Worm (Caenorhabditis elegans): ENCODE results near the gene scd-2.

Gene scd-2

DNA sequence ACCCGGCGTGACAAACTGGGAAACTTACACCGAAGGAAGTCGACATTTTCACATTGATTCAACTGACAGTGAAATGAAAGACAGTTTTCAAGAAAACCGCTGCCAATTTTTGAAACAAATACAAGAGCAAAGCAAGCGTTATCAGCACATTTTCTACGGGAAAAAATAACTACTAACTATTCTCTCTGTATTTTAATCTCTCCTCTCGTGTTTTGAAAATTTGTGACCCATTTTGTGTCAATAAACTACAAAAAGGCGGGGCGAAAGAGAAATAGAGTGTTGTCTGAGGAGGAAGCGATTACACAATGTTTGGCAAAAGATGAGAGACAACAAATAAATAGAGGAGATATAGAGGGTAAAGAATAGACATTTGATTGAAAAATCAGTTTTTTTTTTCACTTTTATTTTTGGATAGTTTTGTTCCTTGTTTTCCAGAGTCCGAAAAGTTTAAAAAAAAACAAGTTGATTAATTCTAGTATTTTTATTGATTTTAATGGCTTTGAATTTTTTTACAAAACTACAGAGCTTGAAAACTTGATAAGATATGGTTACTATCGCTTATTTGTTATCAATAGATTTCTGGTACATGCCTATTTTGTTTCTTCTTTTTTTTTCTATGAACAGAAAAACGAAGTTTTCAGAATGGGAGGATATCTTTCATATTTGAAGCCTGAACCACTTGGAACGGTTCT lies 43.3 kb downstream of the scd-2 start, which contains the start of gene cest-34:
cest-34 (plus strand) TSS at position 642 of the 692 bp plus-strand sequence.
- peak; percentile 17 for TF ChIP-seq aha-1 (tag)
- TF ChIP-seq nhr-28 (tag; optimal IDR thresholded peaks at IDR 0.05), result peak; percentile 76
- TF ChIP-seq nhr-111 (GFP tag; optimal IDR thresholded peaks at IDR 0.05), result no peak
- TF ChIP-seq hlh-11 (tag; optimal IDR thresholded peaks at IDR 0.05), result peak; percentile 29
- peak; percentile 83 for TF ChIP-seq dmd-6 (GFP tag; IDR thresholded peaks at IDR 0.05)

DNA sequence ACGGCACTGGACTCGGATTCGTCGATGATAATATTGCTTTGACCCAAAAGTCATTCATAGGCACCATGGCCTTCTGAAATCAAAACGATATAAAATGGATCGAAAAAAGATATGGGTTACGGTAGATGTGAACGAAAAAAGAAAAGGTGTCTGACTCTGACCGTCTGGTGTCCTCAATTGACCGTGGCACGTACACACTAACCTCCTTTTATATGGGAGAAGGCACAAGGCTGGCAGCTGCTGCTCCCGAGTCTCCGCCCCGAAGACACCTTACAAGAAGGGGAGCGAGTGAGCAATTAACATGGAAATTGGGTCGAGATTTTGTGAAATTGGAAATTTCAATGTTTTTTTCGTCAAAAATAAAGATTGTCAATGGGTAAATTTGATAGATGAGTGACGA lies 48.5 kb downstream of the scd-2 start, which contains the start of gene egl-46:
egl-46 (minus strand) TSS at position 73 of the 400 bp plus-strand sequence.
- no peak for TF ChIP-seq F49E8.2 (tag; optimal IDR thresholded peaks at IDR 0.05; ENCODE audit: borderline replicate concordance)
- no peak for TF ChIP-seq hlh-30 (tag; optimal IDR thresholded peaks at IDR 0.05; ENCODE audit: insufficient read depth)
- TF ChIP-seq mdt-29 (GFP tag; IDR thresholded peaks at IDR 0.05), result no peak
- TF ChIP-seq mxl-3 (GFP tag; optimal IDR thresholded peaks at IDR 0.05), result no peak
- no peak for TF ChIP-seq lin-38 (GFP tag; IDR thresholded peaks at IDR 0.05)
- TF ChIP-seq zip-11 (GFP tag; IDR thresholded peaks at IDR 0.05), result no peak

DNA sequence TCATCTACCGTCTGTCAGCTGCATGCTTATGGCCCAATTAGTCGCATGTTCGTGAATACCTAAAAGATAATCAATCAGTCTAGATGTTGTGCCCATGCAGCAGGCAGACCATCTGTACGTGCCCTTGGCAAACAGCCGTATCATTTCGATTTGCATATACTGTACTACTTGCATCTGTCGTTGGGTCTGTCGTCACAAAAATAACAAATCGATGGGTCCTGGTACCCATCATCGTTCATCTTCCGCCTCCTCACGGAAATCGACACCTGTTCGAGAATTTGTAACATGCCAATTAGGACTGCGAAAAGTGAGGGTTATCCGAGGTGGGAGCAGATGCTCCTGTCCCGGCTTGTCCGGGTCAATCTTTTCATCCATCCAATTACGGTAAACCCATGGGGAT lies 50.3 kb downstream of the scd-2 start:
- TF ChIP-seq ctbp-1 (GFP tag; IDR thresholded peaks at IDR 0.05) (no peak), nhr-41 (GFP tag; IDR thresholded peaks at IDR 0.05) (no peak), aha-1 (tag) (peak; percentile 49)

DNA sequence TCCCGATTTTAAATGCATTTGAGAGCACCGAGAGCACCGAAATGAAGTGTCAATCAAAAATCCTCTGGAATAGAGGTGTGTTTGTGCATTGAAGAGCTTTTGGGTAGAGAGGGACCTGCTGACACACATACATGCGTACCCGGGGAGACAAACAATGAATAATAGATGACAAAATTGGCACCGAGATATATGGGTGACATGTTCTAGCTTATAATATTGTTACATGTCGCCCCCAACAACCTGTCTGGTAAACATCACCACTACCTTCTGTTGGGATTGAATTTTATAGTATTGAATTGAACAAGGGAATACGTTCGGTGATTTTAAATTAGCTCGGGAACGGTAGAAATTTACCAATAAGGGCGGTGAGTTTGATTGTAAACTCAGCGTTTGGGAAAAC lies 50.7 kb downstream of the scd-2 start:
- peak in 1 of 2 experiments; percentile 95 for TF ChIP-seq unc-62 (GFP tag; optimal IDR thresholded peaks at IDR 0.05 in 1 of 2)
- TF ChIP-seq unc-62 (tag; optimal IDR thresholded peaks at IDR 0.05), result no peak
- TF ChIP-seq arid-1 (GFP tag; conservative IDR thresholded peaks at IDR 0.05), result no peak

DNA sequence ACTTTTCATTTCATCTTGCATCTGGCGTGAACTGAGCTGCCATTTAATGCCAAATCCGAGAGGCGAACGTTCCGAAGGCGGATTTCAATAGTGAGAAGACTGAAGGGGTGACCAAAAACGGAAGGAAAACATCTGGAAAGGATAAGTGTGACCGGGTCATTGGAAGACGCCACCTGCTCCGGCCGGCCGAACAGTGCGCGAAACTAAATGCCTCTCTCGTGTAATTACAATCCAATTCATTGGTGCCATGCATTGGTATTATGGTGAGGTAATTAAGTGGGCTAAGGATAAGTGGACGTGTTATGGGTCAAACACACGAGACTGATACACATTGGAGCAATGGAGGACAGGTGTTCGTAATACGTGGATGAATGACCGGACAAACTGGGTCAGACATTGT lies 51.5 kb downstream of the scd-2 start:
- TF ChIP-seq aha-1 (tag), result peak; percentile 35
- no peak for TF ChIP-seq dmd-6 (GFP tag; IDR thresholded peaks at IDR 0.05)

DNA sequence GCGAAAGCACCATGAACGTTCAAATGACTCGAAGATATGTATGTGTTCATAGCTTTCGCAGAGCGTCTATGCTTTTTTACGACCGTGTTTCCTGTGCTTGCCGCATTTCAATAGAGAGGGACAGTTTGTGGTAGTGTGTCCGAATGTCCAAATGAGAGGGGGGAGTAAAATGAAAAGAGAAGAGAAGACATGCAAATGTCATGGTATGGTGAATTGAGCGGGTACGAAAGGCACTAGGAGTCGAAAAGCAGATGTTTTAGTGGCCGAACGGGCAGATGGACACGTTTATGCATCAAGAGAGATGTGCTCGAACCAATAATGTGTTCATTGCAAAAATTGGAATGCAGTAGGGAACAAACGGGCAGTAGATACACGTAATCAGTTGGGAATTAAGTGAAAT lies 52.5 kb downstream of the scd-2 start:
- no peak for TF ChIP-seq Y75B8A.6 (GFP tag; IDR thresholded peaks at IDR 0.05)
- no peak for TF ChIP-seq dpl-1 (GFP tag; optimal IDR thresholded peaks at IDR 0.05)
- TF ChIP-seq nhr-25 (tag; optimal IDR thresholded peaks at IDR 0.05; ENCODE audit: borderline replicate concordance, insufficient read depth), result no peak
- peak in 1 of 2 experiments; percentile 42 for TF ChIP-seq unc-62 (GFP tag; optimal IDR thresholded peaks at IDR 0.05 in 1 of 2)
- no peak for TF ChIP-seq unc-62 (tag; optimal IDR thresholded peaks at IDR 0.05)
- TF ChIP-seq ama-1 (optimal IDR thresholded peaks at IDR 0.05), result no peak
- TF ChIP-seq gei-8 (GFP tag; optimal IDR thresholded peaks at IDR 0.05), result no peak

DNA sequence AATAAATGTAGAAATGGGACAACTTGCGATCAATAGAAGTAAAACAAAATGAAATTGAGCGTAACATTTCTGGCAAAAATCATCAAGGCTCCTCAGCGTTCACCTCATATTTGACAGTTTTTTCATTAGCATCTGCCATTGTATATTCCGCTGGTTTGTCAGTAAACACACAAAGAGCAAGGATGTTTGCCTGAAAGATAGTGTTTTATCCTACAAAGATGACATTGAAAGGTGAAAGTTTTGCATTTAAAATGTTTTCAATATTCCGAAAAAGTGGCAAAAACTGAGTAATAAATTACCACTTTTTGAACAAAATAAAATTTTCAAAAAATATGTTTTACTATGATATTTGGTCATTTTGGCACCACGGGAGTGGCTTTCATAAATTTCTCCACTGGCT lies 52.9 kb downstream of the scd-2 start:
- TF ChIP-seq unc-62 (GFP tag; optimal IDR thresholded peaks at IDR 0.05 in 1 of 2) (peak in 1 of 2 experiments; percentile 92), unc-62 (tag; optimal IDR thresholded peaks at IDR 0.05) (no peak), daf-19 (GFP tag; conservative IDR thresholded peaks at IDR 0.05) (no peak)

DNA sequence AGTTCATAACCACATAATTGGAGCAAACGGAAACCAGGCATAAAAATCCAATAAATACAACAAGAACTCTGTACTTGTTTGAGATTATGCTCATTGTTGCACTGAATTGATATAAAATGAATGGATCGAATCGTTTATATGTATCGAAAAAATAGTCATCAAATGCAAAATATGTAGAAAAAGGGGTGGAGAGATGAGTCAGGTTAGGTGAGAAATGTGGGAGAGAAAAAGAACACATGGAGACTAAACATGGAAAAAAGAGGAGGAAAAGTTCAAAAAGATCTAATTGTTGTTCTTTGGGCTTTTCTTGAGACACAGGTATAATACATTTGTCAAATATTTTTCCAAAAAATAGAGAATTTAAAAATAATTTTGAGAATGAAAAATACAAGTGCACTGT lies 55.4 kb downstream of the scd-2 start, which contains the start of gene K11G9.5:
K11G9.5 (minus strand) TSS at position 101 of the 400 bp plus-strand sequence.
- TF ChIP-seq nhr-42 (GFP tag; IDR thresholded peaks at IDR 0.05) (no peak), mdt-29 (GFP tag; IDR thresholded peaks at IDR 0.05) (no peak), nhr-6 (tag; optimal IDR thresholded peaks at IDR 0.05) (no peak), Y48G9A.11 (GFP tag; IDR thresholded peaks at IDR 0.05) (no peak), pqm-1 (tag; optimal IDR thresholded peaks at IDR 0.05) (no peak), nhr-111 (GFP tag; optimal IDR thresholded peaks at IDR 0.05) (no peak), T26A8.4 (GFP tag; IDR thresholded peaks at IDR 0.05) (no peak), ZK337.2 (GFP tag; IDR thresholded peaks at IDR 0.05) (no peak), arid-1 (GFP tag; conservative IDR thresholded peaks at IDR 0.05) (no peak), nhr-25 (tag; optimal IDR thresholded peaks at IDR 0.05; ENCODE audit: borderline replicate concordance, insufficient read depth) (no peak), F49E8.2 (tag; optimal IDR thresholded peaks at IDR 0.05; ENCODE audit: borderline replicate concordance) (no peak), aly-2 (tag; optimal IDR thresholded peaks at IDR 0.05) (no peak), lin-39 (tag; optimal IDR thresholded peaks at IDR 0.05) (no peak), unc-130 (GFP tag; optimal IDR thresholded peaks at IDR 0.05) (no peak), ctbp-1 (GFP tag; IDR thresholded peaks at IDR 0.05) (no peak), aha-1 (tag) (no peak)
